Worm (Caenorhabditis elegans): ENCODE measurements around the gene nhx-6.
"Not testable (repeated sequence)": the region's sequence is repeated elsewhere in the genome, so short reads cannot be mapped to it uniquely, and the experiment has no call there.

The nhx-6 gene

DNA sequence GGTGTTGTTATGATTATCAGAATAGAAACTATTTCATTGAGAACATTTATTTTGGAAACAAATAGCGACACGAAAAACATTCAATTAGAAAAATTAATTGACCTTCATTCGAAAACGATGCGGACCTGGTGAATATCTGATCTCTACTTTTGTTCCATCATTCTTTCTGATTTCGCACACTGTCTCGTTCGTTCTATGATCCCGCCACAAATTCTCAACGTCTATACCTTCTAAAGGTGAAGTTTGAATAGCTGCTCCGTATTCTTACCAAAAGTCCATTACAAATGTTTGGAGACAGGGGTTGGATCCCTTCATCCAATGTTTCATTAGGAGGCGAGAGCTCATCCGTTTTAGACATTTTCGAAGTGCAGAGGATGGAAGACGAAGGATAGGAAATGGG, 18.8 kb upstream of the nhx-6 start, which contains the start of gene fbxb-16:
TSS of gene fbxb-16 (minus strand) at position 101 of the 400 bp plus-strand sequence.
- TF ChIP-seq gei-8 (GFP tag; optimal IDR thresholded peaks at IDR 0.05) (no peak), rbr-2 (tag; optimal IDR thresholded peaks at IDR 0.05) (no peak), arid-1 (GFP tag; conservative IDR thresholded peaks at IDR 0.05) (no peak), mdl-1 (tag; optimal IDR thresholded peaks at IDR 0.05) (no peak), ama-1 (optimal IDR thresholded peaks at IDR 0.05) (no peak), nhr-111 (GFP tag; optimal IDR thresholded peaks at IDR 0.05) (no peak), sdz-12 (GFP tag; optimal IDR thresholded peaks at IDR 0.05) (no peak), ceh-32 (tag; optimal IDR thresholded peaks at IDR 0.05; ENCODE audit: poor library complexity) (no peak), dmd-9 (GFP tag; IDR thresholded peaks at IDR 0.05) (no peak), pqm-1 (tag; optimal IDR thresholded peaks at IDR 0.05) (no peak), mxl-2 (GFP tag; conservative IDR thresholded peaks at IDR 0.05) (no peak), ceh-62 (tag; optimal IDR thresholded peaks at IDR 0.05) (no peak), daf-8 (GFP tag; IDR thresholded peaks at IDR 0.05) (no peak)

DNA sequence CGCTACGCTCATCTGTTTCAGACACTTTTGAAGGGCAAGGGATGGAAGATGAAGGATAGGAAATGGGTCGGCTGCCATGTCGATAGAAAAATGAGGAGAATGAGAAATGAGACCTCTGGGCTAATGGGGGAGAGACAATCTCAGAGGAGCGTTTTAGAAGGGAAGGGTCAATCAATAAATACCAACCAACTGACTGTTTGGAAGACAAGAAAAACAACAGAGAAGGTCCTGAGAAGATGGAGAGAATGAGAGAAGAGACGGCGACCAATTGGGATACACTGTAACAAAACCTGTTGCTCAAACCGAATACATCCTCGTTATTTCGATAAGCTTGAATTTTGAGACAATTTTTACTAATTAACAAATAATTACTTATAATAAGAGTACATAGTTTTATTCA, 17.2 kb upstream of the nhx-6 start, which contains the start of gene fbxb-15:
TSS of gene fbxb-15 (minus strand) at position 101 of the 400 bp plus-strand sequence.
- no peak for TF ChIP-seq hmg-1.1 (GFP tag; IDR thresholded peaks at IDR 0.05)
- TF ChIP-seq nhr-11 (tag; optimal IDR thresholded peaks at IDR 0.05): no peak
- TF ChIP-seq dve-1 (tag; optimal IDR thresholded peaks at IDR 0.05; ENCODE audit: insufficient read depth): no peak
- TF ChIP-seq R02D3.7 (tag; optimal IDR thresholded peaks at IDR 0.05): no peak
- TF ChIP-seq ces-1 (GFP tag; optimal IDR thresholded peaks at IDR 0.05): no peak
- TF ChIP-seq attf-4 (tag; optimal IDR thresholded peaks at IDR 0.05): no peak
- no peak for TF ChIP-seq gei-8 (GFP tag; optimal IDR thresholded peaks at IDR 0.05)
- TF ChIP-seq F26F4.8 (GFP tag; conservative IDR thresholded peaks at IDR 0.05): no peak
- no peak for TF ChIP-seq nhr-10 (tag; optimal IDR thresholded peaks at IDR 0.05)
- no peak for TF ChIP-seq lin-38 (GFP tag; IDR thresholded peaks at IDR 0.05)

DNA sequence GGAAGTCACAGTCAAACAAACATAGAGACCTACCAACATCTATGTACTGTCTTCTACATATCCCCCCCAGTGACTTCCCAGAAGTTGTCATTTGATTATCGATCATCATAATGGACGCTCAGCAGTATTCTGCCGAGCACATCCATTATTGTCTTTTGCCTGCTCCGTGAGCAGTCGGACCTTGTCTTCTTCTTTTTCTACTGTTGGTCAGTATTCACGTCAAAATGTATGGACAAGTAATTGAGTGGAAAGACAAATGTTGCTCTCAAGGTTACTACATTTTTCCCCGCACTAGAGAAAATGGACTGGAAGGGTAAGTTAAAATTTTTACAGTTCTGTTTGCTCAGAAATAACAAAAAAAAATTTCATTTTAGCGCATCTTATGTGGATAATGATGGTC, 15.7 kb upstream of the nhx-6 start, which contains the start of gene btb-12:
TSS of gene btb-12 (plus strand) at position 301 of the 400 bp plus-strand sequence.
- TF ChIP-seq ztf-11 (tag; optimal IDR thresholded peaks at IDR 0.05) (no peak), F49E8.2 (tag; optimal IDR thresholded peaks at IDR 0.05; ENCODE audit: borderline replicate concordance) (no peak), hlh-11 (tag; optimal IDR thresholded peaks at IDR 0.05) (no peak), F26F4.8 (GFP tag; conservative IDR thresholded peaks at IDR 0.05) (no peak), daf-12 (tag; optimal IDR thresholded peaks at IDR 0.05) (no peak), ceh-44 (GFP tag; IDR thresholded peaks at IDR 0.05) (no peak), madf-5 (GFP tag; IDR thresholded peaks at IDR 0.05) (no peak), D1046.2 (GFP tag; IDR thresholded peaks at IDR 0.05) (no peak), arid-1 (GFP tag; conservative IDR thresholded peaks at IDR 0.05) (no peak), lin-15B (tag; optimal IDR thresholded peaks at IDR 0.05) (no peak), php-3 (GFP tag; IDR thresholded peaks at IDR 0.05) (no peak), nhr-77 (tag; optimal IDR thresholded peaks at IDR 0.05) (no peak)

DNA sequence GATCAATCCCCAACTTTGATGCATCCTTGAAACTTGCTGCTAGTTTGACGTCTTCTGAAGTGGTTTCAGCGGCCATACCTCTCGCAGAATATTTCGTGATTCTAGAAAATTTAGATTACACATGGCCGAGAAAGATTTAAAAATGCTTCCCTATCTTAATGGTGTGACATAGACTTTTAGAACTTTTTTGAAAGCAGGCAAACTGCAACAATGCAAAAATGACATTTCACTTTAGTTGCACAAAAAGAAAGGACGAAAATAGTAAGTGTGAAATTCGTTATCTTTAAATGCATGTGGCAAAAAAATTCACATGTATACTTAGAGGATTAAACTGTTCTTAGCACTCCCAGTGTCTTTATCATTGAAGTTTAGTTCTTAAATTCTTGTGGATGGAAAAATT, 13.4 kb upstream of the nhx-6 start, which contains the start of gene ZC204.12:
TSS of gene ZC204.12 (minus strand) at position 101 of the 400 bp plus-strand sequence.
- no peak for TF ChIP-seq ctbp-1 (GFP tag; IDR thresholded peaks at IDR 0.05)
- TF ChIP-seq daf-8 (GFP tag; IDR thresholded peaks at IDR 0.05): no peak
- TF ChIP-seq ceh-62 (tag; optimal IDR thresholded peaks at IDR 0.05): no peak
- TF ChIP-seq aha-1 (tag): no peak
- TF ChIP-seq gei-8 (GFP tag; optimal IDR thresholded peaks at IDR 0.05): no peak
- TF ChIP-seq nhr-10 (tag; optimal IDR thresholded peaks at IDR 0.05): no peak

DNA sequence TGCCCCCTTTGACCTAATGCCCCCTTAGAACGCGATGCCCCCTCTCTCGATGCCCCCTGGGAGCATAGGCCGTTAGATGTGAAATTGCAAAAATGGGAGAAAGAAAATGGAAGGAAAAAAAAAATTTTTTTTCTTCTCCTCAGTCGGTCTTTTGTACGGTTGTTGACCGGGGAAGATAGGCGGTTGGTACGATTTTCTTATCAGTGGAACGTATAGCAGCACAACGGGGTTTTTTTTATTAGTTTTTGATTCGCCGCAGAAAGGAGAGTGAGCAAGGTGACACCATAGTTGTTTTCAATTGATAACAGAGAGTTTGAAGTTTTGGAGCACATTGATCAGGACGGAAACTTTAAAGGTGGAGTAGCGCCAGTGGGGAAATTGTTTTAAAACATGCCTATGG, 10.9 kb upstream of the nhx-6 start:
- TF ChIP-seq php-3 (GFP tag; IDR thresholded peaks at IDR 0.05): peak; percentile 70
- TF ChIP-seq hlh-11 (tag; optimal IDR thresholded peaks at IDR 0.05): peak; percentile 36
- peak; percentile 26 for TF ChIP-seq duxl-1 (tag; optimal IDR thresholded peaks at IDR 0.05; ENCODE audit: poor library complexity)
- peak; percentile 47 for TF ChIP-seq nhr-28 (tag; optimal IDR thresholded peaks at IDR 0.05)
- 0 out of 2 replicates have a peak, but pooled peaks have one; percentile 14 for TF ChIP-seq nhr-41 (GFP tag; IDR thresholded peaks at IDR 0.05)
- peak; percentile 43; the same call in 1 of the 2 replicates for TF ChIP-seq lin-1 (GFP tag; IDR thresholded peaks at IDR 0.05)
- peak; percentile 88 for TF ChIP-seq dmd-6 (GFP tag; IDR thresholded peaks at IDR 0.05)
- peak; percentile 55; the same call in 1 of the 2 replicates for TF ChIP-seq tra-1 (GFP tag; IDR thresholded peaks at IDR 0.05)
- not testable (repeated sequence) for TF ChIP-seq daf-16 (GFP tag; optimal IDR thresholded peaks at IDR 0.05)
- peak; percentile 48 for TF ChIP-seq daf-16 (tag; optimal IDR thresholded peaks at IDR 0.05)
- 0 out of 2 replicates have a peak, but pooled peaks have one; percentile 27 for TF ChIP-seq dmd-9 (GFP tag; IDR thresholded peaks at IDR 0.05)
- TF ChIP-seq pqm-1 (tag; optimal IDR thresholded peaks at IDR 0.05): peak; percentile 68
- 0 out of 2 replicates have a peak, but pooled peaks have one; percentile 45 for TF ChIP-seq T26A8.4 (GFP tag; IDR thresholded peaks at IDR 0.05)

All from whole organism, L4 larva.